Worm (Caenorhabditis elegans): ENCODE results near the gene fig-1.

DNA sequence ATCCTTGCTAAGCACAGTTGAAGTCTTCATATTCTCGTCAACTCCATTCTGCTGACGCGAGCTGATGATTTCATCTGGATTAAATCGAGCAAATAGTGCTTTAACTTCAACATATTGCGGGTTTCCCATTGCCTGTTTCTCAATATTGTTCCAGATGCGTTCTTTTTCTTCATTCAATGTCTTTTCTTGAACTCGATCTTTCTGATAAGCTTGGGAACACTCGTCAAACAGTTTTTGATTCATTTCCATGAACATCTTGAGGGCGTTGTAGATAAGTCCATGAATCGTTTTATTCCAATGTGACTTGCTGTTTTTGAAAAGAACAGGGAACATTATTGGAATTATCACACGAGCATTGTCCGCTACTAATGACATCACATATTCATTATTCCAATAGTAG, 46.7 kb upstream of the fig-1 start:
- no peak for TF ChIP-seq zag-1 (tag; optimal IDR thresholded peaks at IDR 0.05)
- no peak for TF ChIP-seq daf-8 (GFP tag; IDR thresholded peaks at IDR 0.05)
- TF ChIP-seq lsy-2 (tag; optimal IDR thresholded peaks at IDR 0.05), result no peak
- TF ChIP-seq unc-62 (GFP tag; optimal IDR thresholded peaks at IDR 0.05 in 1 of 2), result peak in 1 of 2 experiments; percentile 60
- no peak for TF ChIP-seq unc-62 (tag; optimal IDR thresholded peaks at IDR 0.05)
- TF ChIP-seq ceh-62 (tag; optimal IDR thresholded peaks at IDR 0.05), result no peak
- TF ChIP-seq aly-2 (tag; optimal IDR thresholded peaks at IDR 0.05), result no peak
- TF ChIP-seq pha-4 (GFP tag; IDR thresholded peaks at IDR 0.05), result no peak
- no peak for TF ChIP-seq pha-4 (tag; optimal IDR thresholded peaks at IDR 0.05)
- TF ChIP-seq unc-39 (tag; optimal IDR thresholded peaks at IDR 0.05), result no peak
- no peak for TF ChIP-seq nhr-76 (tag; optimal IDR thresholded peaks at IDR 0.05)
- TF ChIP-seq ztf-11 (tag; optimal IDR thresholded peaks at IDR 0.05), result no peak
- TF ChIP-seq snpc-1.2 (GFP tag; IDR thresholded peaks at IDR 0.05), result no peak
- no peak for TF ChIP-seq fkh-10 (GFP tag; optimal IDR thresholded peaks at IDR 0.05)
- no peak for TF ChIP-seq attf-4 (tag; optimal IDR thresholded peaks at IDR 0.05)
- no peak for TF ChIP-seq mdl-1 (tag; optimal IDR thresholded peaks at IDR 0.05)

Measured in whole organism, L4 larva.